Worm (Caenorhabditis elegans) whole organism, young adult: ENCODE data around the gene sra-27.

Source experiments
- F52B5.7 ChIP-seq: sonication (generic microtip); optimal IDR thresholded peaks from 2 replicates; lab custom pipeline; 2016; ENCODE audit warnings: mild to moderate bottlenecking, missing genetic modification characterization, missing compliant biosample characterization
- K12H6.12 ChIP-seq: fragments of 200-800 bp; sonication (Bioruptor generic); optimal IDR thresholded peaks from 2 replicates; lab custom pipeline; 2018; ENCODE audit warnings: mild to moderate bottlenecking, missing genetic modification characterization, missing compliant biosample characterization
- T26A5.8 ChIP-seq: sonication (generic microtip); optimal IDR thresholded peaks from 2 replicates; lab custom pipeline; 2016; ENCODE audit warnings: missing genetic modification characterization, missing compliant biosample characterization
- Y67H2A.10 ChIP-seq: fragments of 200-800 bp; sonication (Bioruptor generic); conservative IDR thresholded peaks from 2 replicates; pipeline ENCODE4 v1.3.6; 2022; ENCODE audit warnings: missing genetic modification reagents, missing genetic modification characterization, missing compliant biosample characterization
- ama-1 ChIP-seq, 3 experiments: fragments of 150-350 bp in 1 of 3; sonication (generic microtip) in 2 of 3; optimal IDR thresholded peaks; 2 replicates each; lab custom pipeline; 2014 to 2018; ENCODE audit warnings: missing biosample characterization in 2 of 3, missing genetic modification characterization in 2 of 3, missing genetic modification reagents in 2 of 3
- ceh-58 ChIP-seq: fragments of 200-800 bp; sonication (Bioruptor generic); IDR thresholded peaks from 2 replicates; pipeline ENCODE4 v1.3.6; 2022; ENCODE audit warnings: missing genetic modification characterization, missing compliant biosample characterization
- dpl-1 ChIP-seq: fragments of 150-350 bp; optimal IDR thresholded peaks from 2 replicates; lab custom pipeline; 2014; ENCODE audit warnings: missing biosample characterization, missing genetic modification reagents, missing genetic modification characterization
- lin-26 ChIP-seq: fragments of 200-800 bp; sonication (Bioruptor generic); IDR thresholded peaks from 2 replicates; pipeline ENCODE4 v1.3.6; 2022; ENCODE audit warnings: missing genetic modification reagents, missing genetic modification characterization, missing compliant biosample characterization
- lin-40 ChIP-seq: sonication (generic microtip); optimal IDR thresholded peaks from 2 replicates; lab custom pipeline; 2016; ENCODE audit warnings: missing genetic modification characterization, mild to moderate bottlenecking, missing compliant biosample characterization, missing genotype, missing genetic modification reagents
- nfya-1 ChIP-seq: sonication (generic microtip); optimal IDR thresholded peaks from 2 replicates; lab custom pipeline; 2017; ENCODE audit warnings: antibody characterized with exemption, missing compliant biosample characterization, missing genetic modification characterization, borderline replicate concordance; ENCODE audit not compliant: insufficient read depth
- nfyb-1 ChIP-seq: fragments of 200-800 bp; sonication (Bioruptor generic); IDR thresholded peaks from 2 replicates; pipeline ENCODE4 v1.3.6; 2022; ENCODE audit warnings: missing genetic modification reagents, missing genetic modification characterization, missing compliant biosample characterization
- snpc-4 ChIP-seq, 5 experiments: fragments of 150-350 bp in 1 of 5; sonication (generic microtip) in 4 of 5; optimal IDR thresholded peaks; 2 replicates each; lab custom pipeline; 2014 to 2018; ENCODE audit warnings: missing genetic modification characterization in 5 of 5, missing biosample characterization in 3 of 5, antibody characterized with exemption in 2 of 5, mild to moderate bottlenecking in 2 of 5, missing compliant biosample characterization in 2 of 5, missing genotype in 2 of 5, moderate library complexity in 2 of 5, missing genetic modification reagents in 1 of 5
- tbx-9 ChIP-seq: sonication (generic microtip); optimal IDR thresholded peaks from 2 replicates; lab custom pipeline; 2016; ENCODE audit warnings: borderline replicate concordance, missing genetic modification characterization, inconsistent platforms, missing compliant biosample characterization
- unc-130 ChIP-seq: sonication (generic microtip); optimal IDR thresholded peaks from 2 replicates; lab custom pipeline; 2016; ENCODE audit warnings: missing genetic modification reagents, missing genetic modification characterization, missing compliant biosample characterization

DNA sequence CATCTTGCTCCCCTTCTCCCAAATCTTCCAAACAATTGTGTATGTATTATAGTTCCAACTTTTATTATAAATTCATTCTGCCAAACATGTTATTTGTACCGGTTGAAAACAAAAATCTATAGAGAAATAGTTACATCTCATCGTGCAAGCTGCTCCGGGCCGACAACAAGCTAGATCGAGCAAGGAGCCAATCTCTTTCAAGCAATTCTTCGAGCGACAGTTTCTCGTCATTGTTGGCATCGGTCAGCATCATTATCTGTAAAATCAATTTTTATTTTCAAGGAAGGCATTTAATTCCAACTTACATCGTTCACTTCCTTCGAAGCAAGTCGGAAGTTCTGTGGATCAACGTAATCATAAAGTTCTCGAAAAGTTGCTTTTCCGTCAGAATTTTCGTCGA is 22.2 kb downstream of the sra-27 start:
- TF ChIP-seq snpc-4 (GFP tag; optimal IDR thresholded peaks at IDR 0.05; lab: Kevin White, UChicago) (no peak), snpc-4 (tag; optimal IDR thresholded peaks at IDR 0.05; lab: Kevin White, UChicago) (no peak), dpl-1 (no peak), tbx-9 (tag; lab: Kevin White, UChicago) (no peak), nfyb-1 (GFP tag; lab: Robert Waterston, UW) (peak; percentile 72; the same call in 1 of the 2 replicates), unc-130 (GFP tag; lab: Kevin White, UChicago) (no peak), K12H6.12 (no peak), ama-1 (optimal IDR thresholded peaks at IDR 0.05; lab: Kevin White, UChicago) (no peak), ama-1 (GFP tag; optimal IDR thresholded peaks at IDR 0.05; lab: Kevin White, UChicago) (no peak), lin-40 (tag; lab: Kevin White, UChicago) (no peak), Y67H2A.10 (GFP tag; lab: Robert Waterston, UW) (no peak), F52B5.7 (tag; lab: Kevin White, UChicago) (peak; percentile 42), nfya-1 (no peak), ceh-58 (GFP tag; lab: Robert Waterston, UW) (no peak), lin-26 (GFP tag; lab: Robert Waterston, UW) (no peak), T26A5.8 (tag; lab: Kevin White, UChicago) (peak; percentile 54)
